Worm (Caenorhabditis elegans): Measurements from ENCODE around the gene ZC15.1.
A peak's percentile ranks its signal among the peaks of the same experiment; 100 is the strongest.

Gene ZC15.1

DNA sequence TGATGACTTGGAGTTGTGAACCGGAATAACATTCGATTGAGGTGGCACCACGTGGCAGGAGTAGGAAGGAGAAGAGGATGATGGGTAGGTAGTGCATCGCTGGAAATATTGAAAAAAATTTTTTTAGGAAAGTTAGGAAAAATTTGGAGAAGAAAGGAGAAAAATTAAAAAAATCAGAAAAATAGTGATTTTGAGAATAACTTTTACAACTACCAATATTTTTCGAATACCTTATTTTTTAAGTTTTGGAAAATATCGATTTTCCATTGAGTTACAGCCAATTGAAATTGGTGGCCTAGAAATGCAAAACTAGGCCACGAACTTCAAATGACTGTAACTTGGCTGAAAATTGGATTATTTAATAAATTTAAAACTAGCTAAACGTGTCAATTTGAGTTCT is 29.4 kb downstream of the ZC15.1 start, which contains the start of gene Y38H6A.5:
Gene Y38H6A.5, minus strand, starts transcription at position 101 of the 400 bp plus-strand sequence.
- TF ChIP-seq unc-120 (tag; optimal IDR thresholded peaks at IDR 0.05; ENCODE audit: poor library complexity, severe bottlenecking): no peak
- no peak for TF ChIP-seq blmp-1 (tag; optimal IDR thresholded peaks at IDR 0.05)
- no peak for TF ChIP-seq tbx-8 (GFP tag; optimal IDR thresholded peaks at IDR 0.05)
- no peak for TF ChIP-seq ceh-39 (tag; optimal IDR thresholded peaks at IDR 0.05)
- no peak for TF ChIP-seq nhr-76 (tag; optimal IDR thresholded peaks at IDR 0.05)
- TF ChIP-seq nhr-12 (tag; optimal IDR thresholded peaks at IDR 0.05): no peak
- TF ChIP-seq ham-2 (GFP tag; optimal IDR thresholded peaks at IDR 0.05): no peak
- TF ChIP-seq nhr-28 (tag; optimal IDR thresholded peaks at IDR 0.05): no peak
- TF ChIP-seq drap-1 (GFP tag; optimal IDR thresholded peaks at IDR 0.05): no peak
- no peak for TF ChIP-seq sem-2 (GFP tag; optimal IDR thresholded peaks at IDR 0.05)

DNA sequence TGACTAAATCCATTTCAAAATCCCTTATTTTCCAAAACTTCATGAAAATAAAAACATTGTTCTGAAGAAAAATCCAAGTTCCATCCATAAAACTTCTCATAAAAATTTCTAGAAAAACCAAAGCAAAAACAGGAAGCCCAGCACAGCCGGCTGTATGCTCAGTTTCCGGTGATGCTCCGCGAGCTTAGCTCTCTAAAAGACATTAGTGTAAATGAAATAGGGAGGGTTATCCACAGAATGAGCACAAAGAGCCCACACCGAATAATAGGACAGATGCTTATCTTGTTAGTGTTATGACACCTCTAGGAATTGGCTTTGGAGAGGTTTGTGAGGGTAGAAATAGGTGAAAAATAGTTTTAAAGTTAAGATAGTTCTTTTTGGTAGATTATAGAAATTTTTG is 32.1 kb downstream of the ZC15.1 start:
- TF ChIP-seq sem-2 (GFP tag; optimal IDR thresholded peaks at IDR 0.05) (no peak), lin-13 (tag; optimal IDR thresholded peaks at IDR 0.05) (no peak), ces-1 (GFP tag; optimal IDR thresholded peaks at IDR 0.05) (peak; percentile 76), zip-8 (tag; optimal IDR thresholded peaks at IDR 0.05) (no peak)

DNA sequence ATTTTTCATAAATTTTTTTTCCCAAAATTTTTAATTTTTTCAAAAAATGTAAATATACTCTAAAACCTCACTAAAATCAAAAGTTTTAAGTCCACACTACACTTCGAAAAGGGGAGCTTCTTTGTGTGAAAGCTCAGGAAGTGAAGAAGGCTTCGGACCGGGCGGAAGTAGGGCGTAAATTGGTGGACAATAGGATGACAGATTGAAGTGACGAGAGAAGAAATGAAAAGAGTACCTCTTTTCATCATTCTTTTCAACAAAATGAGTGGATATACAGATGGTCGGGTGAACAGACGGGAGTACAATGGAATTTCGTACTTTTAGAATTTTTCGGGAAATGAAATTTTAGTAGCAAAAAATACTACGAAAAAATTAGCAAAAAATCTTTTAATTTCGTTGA is 33.0 kb downstream of the ZC15.1 start:
- TF ChIP-seq ces-1 (GFP tag; optimal IDR thresholded peaks at IDR 0.05): peak; percentile 74
- no peak for TF ChIP-seq unc-62 (GFP tag; optimal IDR thresholded peaks at IDR 0.05)
- TF ChIP-seq snpc-4 (tag; optimal IDR thresholded peaks at IDR 0.05): no peak
- no peak for TF ChIP-seq flh-1 (GFP tag; optimal IDR thresholded peaks at IDR 0.05)

DNA sequence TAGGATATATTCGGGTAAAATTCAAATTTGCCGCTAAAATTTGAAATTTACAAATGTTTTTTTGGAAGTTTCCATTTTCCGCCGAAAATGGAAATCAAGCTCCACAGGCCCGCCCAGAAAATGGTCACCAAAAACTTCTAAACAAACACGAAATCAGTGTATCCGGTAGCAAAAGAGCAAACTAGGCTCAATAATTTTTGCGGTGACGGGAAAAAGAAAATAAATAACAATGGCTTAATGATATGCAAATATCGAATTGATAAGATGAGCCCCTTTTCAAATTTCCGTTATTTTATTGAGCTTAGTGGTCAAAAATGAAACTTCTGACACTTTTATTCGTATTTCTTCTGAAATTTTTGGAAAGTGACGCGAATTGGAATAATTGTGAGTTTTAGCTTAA is 39.0 kb downstream of the ZC15.1 start, which contains the start of gene Y38H6A.3:
Gene Y38H6A.3, plus strand, starts transcription at position 301 of the 400 bp plus-strand sequence.
- TF ChIP-seq nhr-12 (tag; optimal IDR thresholded peaks at IDR 0.05) (no peak), tbx-8 (GFP tag; optimal IDR thresholded peaks at IDR 0.05) (no peak), M03D4.4 (tag; optimal IDR thresholded peaks at IDR 0.05) (no peak), bed-3 (GFP tag; optimal IDR thresholded peaks at IDR 0.05) (no peak), flh-1 (GFP tag; optimal IDR thresholded peaks at IDR 0.05) (no peak)

DNA sequence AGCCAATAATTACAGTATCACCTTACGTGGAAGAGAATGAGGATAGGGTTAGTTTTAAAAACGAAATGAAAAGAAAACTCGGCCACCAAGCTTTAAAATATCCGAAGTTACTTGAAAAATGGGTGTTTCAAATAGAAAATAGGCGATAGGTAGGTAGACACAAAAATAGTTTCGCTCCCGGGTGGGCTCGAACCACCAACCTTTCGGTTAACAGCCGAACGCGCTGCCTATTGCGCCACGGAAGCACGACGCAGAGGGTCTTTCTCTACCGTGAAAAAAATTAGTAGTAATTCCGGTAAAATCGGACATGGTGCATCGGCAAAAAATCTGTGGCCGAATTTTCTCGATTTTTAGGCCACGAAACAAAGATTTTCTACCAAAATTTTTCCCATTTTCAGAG is 41.7 kb downstream of the ZC15.1 start:
- TF ChIP-seq elt-1 (tag; optimal IDR thresholded peaks at IDR 0.05; ENCODE audit: borderline replicate concordance, insufficient read depth) (no peak), drap-1 (GFP tag; optimal IDR thresholded peaks at IDR 0.05) (no peak), ham-2 (GFP tag; optimal IDR thresholded peaks at IDR 0.05) (no peak), nhr-237 (tag; optimal IDR thresholded peaks at IDR 0.05) (no peak), pha-4 (tag; optimal IDR thresholded peaks at IDR 0.05) (no peak), ceh-83 (GFP tag; optimal IDR thresholded peaks at IDR 0.05) (no peak), cnd-1 (tag; optimal IDR thresholded peaks at IDR 0.05) (no peak), mls-2 (tag; optimal IDR thresholded peaks at IDR 0.05) (no peak), nhr-2 (tag; optimal IDR thresholded peaks at IDR 0.05) (no peak), mep-1 (tag; optimal IDR thresholded peaks at IDR 0.05) (no peak), ces-1 (GFP tag; optimal IDR thresholded peaks at IDR 0.05) (no peak), blmp-1 (tag; optimal IDR thresholded peaks at IDR 0.05) (no peak)

DNA sequence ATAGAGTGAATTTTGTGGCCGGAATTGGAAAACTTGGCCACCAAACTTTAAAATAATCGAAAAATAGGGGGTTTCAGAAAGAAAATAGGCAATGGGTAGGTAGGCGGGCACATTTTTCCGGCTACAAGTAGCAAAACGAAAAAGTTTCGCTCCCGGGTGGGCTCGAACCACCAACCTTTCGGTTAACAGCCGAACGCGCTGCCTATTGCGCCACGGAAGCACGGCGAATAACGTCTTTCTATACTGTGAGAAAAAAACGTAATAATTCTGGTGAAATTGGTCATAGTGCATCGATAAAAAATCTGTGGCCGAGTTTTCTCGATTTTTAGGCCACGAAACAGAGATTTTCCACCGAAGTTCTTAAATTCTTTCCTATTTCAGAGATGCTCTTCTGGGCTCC is 44.5 kb downstream of the ZC15.1 start:
- TF ChIP-seq lin-13 (tag; optimal IDR thresholded peaks at IDR 0.05) (no peak), drap-1 (GFP tag; optimal IDR thresholded peaks at IDR 0.05) (no peak), sptf-1 (tag; optimal IDR thresholded peaks at IDR 0.05) (no peak), ham-2 (GFP tag; optimal IDR thresholded peaks at IDR 0.05) (no peak), blmp-1 (tag; optimal IDR thresholded peaks at IDR 0.05) (no peak), snpc-4 (tag; optimal IDR thresholded peaks at IDR 0.05) (no peak), lin-32 (GFP tag; optimal IDR thresholded peaks at IDR 0.05) (no peak), zip-8 (tag; optimal IDR thresholded peaks at IDR 0.05) (no peak), ceh-39 (tag; optimal IDR thresholded peaks at IDR 0.05) (no peak)

DNA sequence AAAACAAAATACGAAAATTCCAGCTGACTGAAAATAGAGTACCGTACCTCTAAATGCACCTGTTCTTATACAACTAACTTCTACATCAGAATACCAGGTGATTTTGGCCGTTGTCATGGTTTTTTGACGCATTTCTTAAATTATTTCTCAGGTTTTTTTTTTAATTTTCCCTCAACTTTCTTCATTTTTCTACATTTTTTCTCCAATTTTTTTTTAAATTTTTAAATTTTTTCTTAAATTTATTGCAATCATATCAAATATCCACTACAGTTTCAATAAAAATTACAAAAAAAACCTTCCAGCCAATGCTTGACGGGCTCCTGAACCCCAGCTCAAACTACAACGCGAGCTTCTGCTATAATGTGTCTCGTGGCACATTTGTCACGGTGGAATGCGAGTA is 45.3 kb downstream of the ZC15.1 start, which contains the start of gene K02E2.1:
Gene K02E2.1, plus strand, starts transcription at position 301 of the 400 bp plus-strand sequence.
- TF ChIP-seq elt-3 (tag; optimal IDR thresholded peaks at IDR 0.05) (no peak), nhr-76 (tag; optimal IDR thresholded peaks at IDR 0.05) (no peak), cnd-1 (tag; optimal IDR thresholded peaks at IDR 0.05) (no peak), sem-2 (GFP tag; optimal IDR thresholded peaks at IDR 0.05) (no peak), M03D4.4 (tag; optimal IDR thresholded peaks at IDR 0.05) (no peak), unc-120 (tag; optimal IDR thresholded peaks at IDR 0.05; ENCODE audit: poor library complexity, severe bottlenecking) (no peak), zip-8 (tag; optimal IDR thresholded peaks at IDR 0.05) (no peak), mep-1 (tag; optimal IDR thresholded peaks at IDR 0.05) (no peak), lsy-2 (tag; optimal IDR thresholded peaks at IDR 0.05) (no peak), mls-2 (tag; optimal IDR thresholded peaks at IDR 0.05) (no peak), lin-13 (tag; optimal IDR thresholded peaks at IDR 0.05) (no peak), lin-32 (GFP tag; optimal IDR thresholded peaks at IDR 0.05) (no peak), ceh-43 (GFP tag; optimal IDR thresholded peaks at IDR 0.05) (no peak), unc-62 (GFP tag; optimal IDR thresholded peaks at IDR 0.05) (no peak), nhr-237 (tag; optimal IDR thresholded peaks at IDR 0.05) (no peak), drap-1 (GFP tag; optimal IDR thresholded peaks at IDR 0.05) (no peak)

Measured in whole organism, mixed stage, embryonic.